Worm (Caenorhabditis elegans): Measurements from ENCODE around the gene C49F5.5.

The C49F5.5 gene

DNA sequence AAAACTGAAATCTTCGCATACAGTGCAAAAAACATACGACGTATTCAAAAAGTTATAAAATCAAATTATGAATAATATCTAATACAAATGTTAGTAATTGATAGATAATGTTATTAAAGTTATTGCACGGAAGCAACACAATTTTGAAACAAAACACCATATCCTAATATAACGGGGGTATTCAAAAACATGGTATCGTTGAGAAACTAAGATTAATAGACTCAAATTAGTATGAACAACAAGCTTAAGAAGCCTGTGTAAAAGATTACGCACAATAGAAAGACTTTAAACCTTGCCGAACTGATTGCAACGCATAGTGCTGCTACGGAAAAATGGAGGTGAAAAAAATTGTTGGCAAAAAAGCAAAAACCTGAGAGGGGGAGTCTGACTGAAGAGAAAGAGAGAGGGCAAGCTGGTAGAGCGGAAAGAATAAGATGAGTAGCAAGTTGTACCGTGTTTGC, 19.5 kb downstream of the C49F5.5 start, which contains the start of gene sma-5:
sma-5 (minus strand) TSS at position 51 of the 461 bp plus-strand sequence.
- TF ChIP-seq nhr-28 (tag; optimal IDR thresholded peaks at IDR 0.05) = no peak

DNA sequence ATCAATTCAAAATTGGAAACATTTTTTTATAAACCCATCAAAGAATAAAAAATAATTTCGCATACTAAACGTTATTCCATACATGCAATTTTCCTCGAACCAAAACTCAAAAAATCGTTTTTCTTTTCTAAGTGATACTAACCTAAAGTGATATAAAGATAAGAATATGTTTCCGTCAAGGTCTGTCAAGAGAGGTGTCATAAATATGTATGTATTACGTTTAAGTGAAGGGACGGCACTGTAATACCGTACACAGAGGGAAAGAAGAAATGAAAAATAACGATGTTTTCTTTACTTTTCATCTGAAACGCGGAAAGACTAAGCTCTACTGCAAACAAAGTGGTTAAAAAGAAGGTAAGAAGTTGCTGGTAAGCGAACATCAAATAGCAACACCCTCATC, 20.5 kb downstream of the C49F5.5 start:
- no peak for TF ChIP-seq ceh-39 (tag; optimal IDR thresholded peaks at IDR 0.05)
- no peak for TF ChIP-seq sem-2 (GFP tag; optimal IDR thresholded peaks at IDR 0.05)
- TF ChIP-seq mep-1 (tag; optimal IDR thresholded peaks at IDR 0.05) = no peak
- no peak for TF ChIP-seq unc-39 (tag; optimal IDR thresholded peaks at IDR 0.05)
- TF ChIP-seq lin-13 (tag; optimal IDR thresholded peaks at IDR 0.05) = no peak
- TF ChIP-seq tbx-8 (GFP tag; optimal IDR thresholded peaks at IDR 0.05) = no peak
- TF ChIP-seq ztf-11 (tag; optimal IDR thresholded peaks at IDR 0.05) = no peak
- TF ChIP-seq ces-1 (GFP tag; optimal IDR thresholded peaks at IDR 0.05) = no peak
- no peak for TF ChIP-seq nhr-12 (tag; optimal IDR thresholded peaks at IDR 0.05)
- TF ChIP-seq hlh-1 (tag; optimal IDR thresholded peaks at IDR 0.05) = no peak
- TF ChIP-seq mab-5 (tag; optimal IDR thresholded peaks at IDR 0.05) = no peak
- no peak for TF ChIP-seq M03D4.4 (tag; optimal IDR thresholded peaks at IDR 0.05)
- TF ChIP-seq nhr-2 (tag; optimal IDR thresholded peaks at IDR 0.05) = no peak
- TF ChIP-seq drap-1 (GFP tag; optimal IDR thresholded peaks at IDR 0.05) = no peak
- TF ChIP-seq ham-2 (GFP tag; optimal IDR thresholded peaks at IDR 0.05) = no peak
- no peak for TF ChIP-seq lsy-2 (tag; optimal IDR thresholded peaks at IDR 0.05)
- TF ChIP-seq unc-120 (tag; optimal IDR thresholded peaks at IDR 0.05; ENCODE audit: poor library complexity, severe bottlenecking) = no peak
- no peak for TF ChIP-seq zip-8 (tag; optimal IDR thresholded peaks at IDR 0.05)

DNA sequence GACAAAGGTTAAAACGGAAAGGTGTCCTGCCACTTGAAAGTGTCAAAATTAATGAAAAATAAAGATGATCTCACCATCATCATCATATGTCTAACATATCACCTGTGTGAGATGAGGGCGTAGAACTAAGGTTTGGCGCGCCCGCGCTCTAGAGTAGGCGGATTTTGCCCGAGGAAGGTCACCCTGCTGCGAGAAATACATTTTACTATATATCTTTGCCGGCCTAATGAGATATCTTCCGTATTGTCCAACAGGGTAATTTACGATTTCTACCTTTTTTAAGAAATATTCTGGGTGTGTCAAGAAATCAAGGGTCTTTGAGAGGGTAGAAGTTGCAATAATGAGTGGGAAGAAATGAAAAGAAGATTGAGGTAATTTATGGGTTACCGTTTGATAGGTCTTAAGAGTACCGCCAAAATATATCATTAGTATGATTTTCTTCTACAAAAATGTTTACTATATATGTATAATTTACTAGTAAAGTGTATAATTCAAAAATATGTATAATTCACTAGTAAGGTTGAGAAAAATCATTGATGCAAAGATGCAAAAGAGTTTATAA, 22.0 kb downstream of the C49F5.5 start:
- no peak for TF ChIP-seq ham-2 (GFP tag; optimal IDR thresholded peaks at IDR 0.05)
- no peak for TF ChIP-seq elt-3 (tag; optimal IDR thresholded peaks at IDR 0.05)
- TF ChIP-seq nhr-237 (tag; optimal IDR thresholded peaks at IDR 0.05) = no peak
- no peak for TF ChIP-seq sem-2 (GFP tag; optimal IDR thresholded peaks at IDR 0.05)
- no peak for TF ChIP-seq mep-1 (tag; optimal IDR thresholded peaks at IDR 0.05)
- TF ChIP-seq bed-3 (GFP tag; optimal IDR thresholded peaks at IDR 0.05) = no peak
- TF ChIP-seq lin-13 (tag; optimal IDR thresholded peaks at IDR 0.05) = no peak
- TF ChIP-seq cnd-1 (tag; optimal IDR thresholded peaks at IDR 0.05) = no peak
- no peak for TF ChIP-seq nhr-28 (tag; optimal IDR thresholded peaks at IDR 0.05)
- TF ChIP-seq M03D4.4 (tag; optimal IDR thresholded peaks at IDR 0.05) = no peak
- no peak for TF ChIP-seq lsy-2 (tag; optimal IDR thresholded peaks at IDR 0.05)
- TF ChIP-seq flh-1 (GFP tag; optimal IDR thresholded peaks at IDR 0.05) = no peak
- TF ChIP-seq ztf-11 (tag; optimal IDR thresholded peaks at IDR 0.05) = no peak
- TF ChIP-seq elt-1 (tag; optimal IDR thresholded peaks at IDR 0.05; ENCODE audit: borderline replicate concordance, insufficient read depth) = no peak

- TF ChIP-seq sptf-1 (tag; optimal IDR thresholded peaks at IDR 0.05) (peak; percentile 53), lin-32 (GFP tag; optimal IDR thresholded peaks at IDR 0.05) (no peak), nhr-76 (tag; optimal IDR thresholded peaks at IDR 0.05) (no peak), unc-62 (GFP tag; optimal IDR thresholded peaks at IDR 0.05) (no peak), lin-13 (tag; optimal IDR thresholded peaks at IDR 0.05) (peak; percentile 52), zip-8 (tag; optimal IDR thresholded peaks at IDR 0.05) (no peak), bed-3 (GFP tag; optimal IDR thresholded peaks at IDR 0.05) (no peak), ceh-83 (GFP tag; optimal IDR thresholded peaks at IDR 0.05) (no peak), tbx-8 (GFP tag; optimal IDR thresholded peaks at IDR 0.05) (no peak), M03D4.4 (tag; optimal IDR thresholded peaks at IDR 0.05) (no peak), ham-2 (GFP tag; optimal IDR thresholded peaks at IDR 0.05) (peak; percentile 84), sem-2 (GFP tag; optimal IDR thresholded peaks at IDR 0.05) (no peak), snpc-4 (tag; optimal IDR thresholded peaks at IDR 0.05) (no peak), nhr-28 (tag; optimal IDR thresholded peaks at IDR 0.05) (no peak), mab-5 (tag; optimal IDR thresholded peaks at IDR 0.05) (no peak), cnd-1 (tag; optimal IDR thresholded peaks at IDR 0.05) (no peak), lsy-2 (tag; optimal IDR thresholded peaks at IDR 0.05) (peak; percentile 39), ceh-43 (GFP tag; optimal IDR thresholded peaks at IDR 0.05) (no peak), unc-39 (tag; optimal IDR thresholded peaks at IDR 0.05) (no peak), pha-4 (tag; optimal IDR thresholded peaks at IDR 0.05) (peak; percentile 44), nhr-237 (tag; optimal IDR thresholded peaks at IDR 0.05) (peak; percentile 41), unc-120 (tag; optimal IDR thresholded peaks at IDR 0.05; ENCODE audit: poor library complexity, severe bottlenecking) (no peak), ces-1 (GFP tag; optimal IDR thresholded peaks at IDR 0.05) (peak; percentile 4), drap-1 (GFP tag; optimal IDR thresholded peaks at IDR 0.05) (no peak), ceh-39 (tag; optimal IDR thresholded peaks at IDR 0.05) (peak; percentile 38), flh-1 (GFP tag; optimal IDR thresholded peaks at IDR 0.05) (no peak), mep-1 (tag; optimal IDR thresholded peaks at IDR 0.05) (peak; percentile 80), mls-2 (tag; optimal IDR thresholded peaks at IDR 0.05) (peak; percentile 12), nhr-12 (tag; optimal IDR thresholded peaks at IDR 0.05) (no peak), nhr-2 (tag; optimal IDR thresholded peaks at IDR 0.05) (no peak), elt-3 (tag; optimal IDR thresholded peaks at IDR 0.05) (no peak), elt-1 (tag; optimal IDR thresholded peaks at IDR 0.05; ENCODE audit: borderline replicate concordance, insufficient read depth) (no peak)
Measured at ce11 chrX:12017908-12018479, 32.0 kb downstream of the C49F5.5 start, which contains the start of the genes nmat-1 and ucr-2.1. Gene nmat-1 (minus strand): TSS chrX:12018043. Gene ucr-2.1 (plus strand): TSS chrX:12018429.
